Worm (Caenorhabditis elegans): ENCODE measurements around the gene Y55F3AM.11.

- TF ChIP-seq lsy-2 (tag; optimal IDR thresholded peaks at IDR 0.05) = no peak
- TF ChIP-seq aly-2 (tag; optimal IDR thresholded peaks at IDR 0.05) = no peak
- no peak for TF ChIP-seq ceh-82 (tag; optimal IDR thresholded peaks at IDR 0.05)
- TF ChIP-seq elt-3 (tag; optimal IDR thresholded peaks at IDR 0.05) = no peak
- no peak for TF ChIP-seq alr-1 (tag; optimal IDR thresholded peaks at IDR 0.05; ENCODE audit: borderline replicate concordance)
- no peak for TF ChIP-seq pqm-1 (tag; optimal IDR thresholded peaks at IDR 0.05)
- TF ChIP-seq tlp-1 (tag; optimal IDR thresholded peaks at IDR 0.05) = no peak
- TF ChIP-seq unc-62 (GFP tag; optimal IDR thresholded peaks at IDR 0.05) = no peak
- no peak for TF ChIP-seq lin-13 (GFP tag; optimal IDR thresholded peaks at IDR 0.05)
- no peak for TF ChIP-seq ztf-4 (tag; optimal IDR thresholded peaks at IDR 0.05)
Observed at ce11 chrIV:1010212-1010611, 34.0 kb downstream of the Y55F3AM.11 start, which contains the start of gene atg-3.
